Worm (Caenorhabditis elegans) whole organism, young adult: Measurements from ENCODE around the gene C25H3.15.

ENCODE experiments used
- F57A8.1 ChIP-seq: fragments of 200-800 bp; sonication (Bioruptor generic); optimal IDR thresholded peaks from 2 replicates; lab custom pipeline; 2018; ENCODE audit warnings: mild to moderate bottlenecking, missing genetic modification characterization, moderate library complexity, missing compliant biosample characterization
- attf-6 ChIP-seq: fragments of 200-800 bp; sonication (Bioruptor generic); IDR thresholded peaks from 2 replicates; pipeline ENCODE4 v1.3.6; 2022; ENCODE audit warnings: missing genetic modification reagents, missing genetic modification characterization, missing compliant biosample characterization
- ceh-79 ChIP-seq: sonication (generic microtip); optimal IDR thresholded peaks from 2 replicates; lab custom pipeline; 2017; ENCODE audit warnings: mild to moderate bottlenecking, missing genetic modification characterization, missing compliant biosample characterization
- die-1 ChIP-seq: sonication (generic microtip); optimal IDR thresholded peaks from 2 replicates; lab custom pipeline; 2016; ENCODE audit warnings: missing genotype, mild to moderate bottlenecking, missing genetic modification characterization, missing compliant biosample characterization
- egl-18 ChIP-seq: fragments of 200-800 bp; sonication (Bioruptor generic); IDR thresholded peaks from 2 replicates; pipeline ENCODE4 v1.3.6; 2022; ENCODE audit warnings: missing genetic modification reagents, missing genetic modification characterization, missing compliant biosample characterization
- ekl-4 ChIP-seq: fragments of 200-800 bp; sonication (Bioruptor generic); IDR thresholded peaks from 2 replicates; pipeline ENCODE4 v1.3.6; 2022; ENCODE audit warnings: missing genetic modification reagents, missing genetic modification characterization, missing compliant biosample characterization
- him-1 ChIP-seq: sonication (generic microtip); optimal IDR thresholded peaks from 2 replicates; lab custom pipeline; 2016; ENCODE audit warnings: missing genotype, missing genetic modification reagents, missing genetic modification characterization, missing compliant biosample characterization
- lin-40 ChIP-seq: sonication (generic microtip); optimal IDR thresholded peaks from 2 replicates; lab custom pipeline; 2016; ENCODE audit warnings: missing genetic modification characterization, mild to moderate bottlenecking, missing compliant biosample characterization, missing genotype, missing genetic modification reagents
- lir-1 ChIP-seq: fragments of 200-800 bp; sonication (Bioruptor generic); conservative IDR thresholded peaks from 2 replicates; pipeline ENCODE4 v1.3.6; 2022; ENCODE audit warnings: missing genetic modification reagents, missing genetic modification characterization, missing compliant biosample characterization
- sea-2 ChIP-seq: fragments of 200-800 bp; sonication (Bioruptor generic); IDR thresholded peaks from 2 replicates; pipeline ENCODE4 v1.3.6; 2022; ENCODE audit warnings: missing genetic modification characterization, missing compliant biosample characterization
- snpc-4 ChIP-seq, 5 experiments: fragments of 150-350 bp in 1 of 5; sonication (generic microtip) in 4 of 5; optimal IDR thresholded peaks; 2 replicates each; lab custom pipeline; 2014 to 2018; ENCODE audit warnings: missing genetic modification characterization in 5 of 5, missing biosample characterization in 3 of 5, antibody characterized with exemption in 2 of 5, mild to moderate bottlenecking in 2 of 5, missing compliant biosample characterization in 2 of 5, missing genotype in 2 of 5, moderate library complexity in 2 of 5, missing genetic modification reagents in 1 of 5
- unc-62 ChIP-seq: fragments of 150-350 bp; optimal IDR thresholded peaks from 2 replicates; lab custom pipeline; 2014; ENCODE audit warnings: missing biosample characterization, missing genetic modification reagents, missing genetic modification characterization
- ztf-26 ChIP-seq: sonication (generic microtip); optimal IDR thresholded peaks from 2 replicates; lab custom pipeline; 2017; ENCODE audit warnings: missing genetic modification characterization, missing compliant biosample characterization
- ztf-28 ChIP-seq: fragments of 200-800 bp; sonication (Bioruptor generic); IDR thresholded peaks from 2 replicates; pipeline ENCODE4 v1.3.6; 2022; ENCODE audit warnings: missing genetic modification reagents, missing genetic modification characterization, missing compliant biosample characterization

DNA sequence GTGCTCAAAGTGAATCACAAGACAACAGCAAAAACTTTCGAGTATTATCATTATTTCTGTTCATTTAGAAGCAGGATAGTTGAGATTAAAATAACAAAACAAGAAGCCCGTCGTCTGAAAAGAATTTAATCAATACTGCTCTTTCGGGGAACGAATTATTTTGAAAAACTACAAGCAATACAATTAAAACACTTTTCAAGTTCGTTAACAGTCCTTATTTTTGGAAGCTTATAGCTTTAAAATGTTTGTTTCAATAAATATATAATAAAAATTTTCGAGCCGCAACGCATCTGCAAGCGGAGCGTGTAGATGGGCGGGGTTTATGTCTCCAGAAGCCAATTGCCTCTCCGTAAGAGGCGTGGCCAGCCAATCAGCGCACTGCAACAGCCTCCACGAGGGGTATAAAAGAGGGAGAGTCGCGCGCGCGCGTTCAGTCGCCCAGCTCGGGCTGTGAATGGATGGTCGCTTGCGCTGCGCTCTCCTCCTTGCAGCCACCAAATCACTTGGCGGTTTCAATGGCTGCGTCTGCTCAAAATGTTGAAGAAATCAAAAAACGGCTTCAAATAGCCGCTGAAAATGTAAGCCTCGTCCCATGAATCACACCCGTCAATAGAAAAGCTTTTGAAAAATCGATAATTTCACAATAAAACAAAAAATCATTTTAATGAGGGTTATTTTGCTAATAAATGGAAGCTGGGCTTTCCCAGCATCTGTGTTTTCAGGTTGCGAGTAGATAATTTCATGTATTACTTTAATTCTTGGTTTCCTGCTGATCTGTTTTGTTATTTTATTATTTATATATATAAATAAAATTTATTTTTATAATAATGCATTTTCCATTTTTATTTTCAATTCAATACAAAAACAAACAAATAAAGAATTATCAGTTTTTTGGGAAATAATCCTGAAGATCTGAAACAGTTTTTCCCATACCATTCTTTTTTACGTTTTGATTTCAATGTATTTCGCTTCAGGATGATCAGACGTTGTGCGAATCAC, 4.1 kb upstream of the C25H3.15 start, which contains the start of the genes ift-43 and mdt-26:
- TF ChIP-seq egl-18 (GFP tag; lab: Robert Waterston, UW) (peak; percentile 86; the same call in 1 of the 2 replicates), lin-40 (peak; percentile 87), lir-1 (GFP tag; lab: Robert Waterston, UW) (peak; percentile 48; the same call in 1 of the 2 replicates), ekl-4 (GFP tag; lab: Robert Waterston, UW) (peak; percentile 83), snpc-4 (GFP tag; optimal IDR thresholded peaks at IDR 0.05; lab: Kevin White, UChicago) (peak; percentile 59), snpc-4 (tag; optimal IDR thresholded peaks at IDR 0.05; lab: Kevin White, UChicago) (peak in 2 of 4 experiments; percentile 31 to 49), ztf-28 (GFP tag; lab: Robert Waterston, UW) (peak; percentile 88), sea-2 (0 out of 2 replicates have a peak, but pooled peaks have one; percentile 65), unc-62 (GFP tag; lab: Kevin White, UChicago) (no peak), attf-6 (GFP tag; lab: Robert Waterston, UW) (no peak), him-1 (tag; lab: Kevin White, UChicago) (peak; percentile 27), F57A8.1 (GFP tag; lab: Kevin White, UChicago) (peak; percentile 80), ceh-79 (tag; lab: Kevin White, UChicago) (no peak), die-1 (tag; lab: Kevin White, UChicago) (no peak), ztf-26 (tag; lab: Kevin White, UChicago) (peak; percentile 87)
